Worm (Caenorhabditis elegans): ENCODE results near the gene F26A1.1.

- TF ChIP-seq zag-1 (tag; optimal IDR thresholded peaks at IDR 0.05): no peak
- TF ChIP-seq nhr-237 (tag; optimal IDR thresholded peaks at IDR 0.05): no peak
- no peak for TF ChIP-seq pha-4 (tag; optimal IDR thresholded peaks at IDR 0.05)
- no peak for TF ChIP-seq fkh-10 (GFP tag; optimal IDR thresholded peaks at IDR 0.05)
- TF ChIP-seq nhr-12 (tag; optimal IDR thresholded peaks at IDR 0.05): no peak
Measured at ce11 chrIII:4819843-4820242, 30.5 kb upstream of the F26A1.1 start, which contains the start of gene F26A1.7.
